Fruit fly (Drosophila melanogaster) whole organism, embryonic: Measurements from ENCODE around the gene Sap130.

Experiments used
- ATbp ChIP-seq: fragments of 200-800 bp; sonication (Bioruptor generic); optimal IDR thresholded peaks from 2 replicates; lab custom pipeline; 2017; ENCODE audit warnings: missing biosample characterization, mild to moderate bottlenecking, missing genetic modification characterization, missing genetic modification reagents
- Antp ChIP-seq: fragments of 200-800 bp; sonication (Bioruptor generic); optimal IDR thresholded peaks from 3 replicates; lab custom pipeline; 2016; ENCODE audit warnings: missing biosample characterization, missing genetic modification characterization
- Atf3 ChIP-seq: fragments of 200-800 bp; sonication (Bioruptor generic); optimal IDR thresholded peaks from 3 replicates; lab custom pipeline; 2016; ENCODE audit warnings: missing biosample characterization, missing genetic modification characterization
- C15 ChIP-seq: fragments of 200-800 bp; sonication (Bioruptor generic); IDR thresholded peaks from 3 replicates; pipeline ENCODE4 v1.3.6; 2022; ENCODE audit warnings: missing biosample characterization, missing genetic modification characterization
- CG10462 ChIP-seq: fragments of 200-800 bp; sonication (Bioruptor generic); optimal IDR thresholded peaks from 2 replicates; lab custom pipeline; 2016; ENCODE audit warnings: missing biosample characterization, missing genetic modification characterization
- CG10565 ChIP-seq: fragments of 200-800 bp; sonication (Bioruptor generic); optimal IDR thresholded peaks from 3 replicates; lab custom pipeline; 2016; ENCODE audit warnings: missing biosample characterization, mild to moderate bottlenecking, missing genetic modification characterization
- CG11093 ChIP-seq: fragments of 200-800 bp; sonication (Bioruptor generic); IDR thresholded peaks from 3 replicates; pipeline ENCODE4 v1.3.6; 2022; ENCODE audit warnings: missing biosample characterization, missing genetic modification characterization
- CG12104 ChIP-seq: fragments of 200-800 bp; sonication (Bioruptor generic); optimal IDR thresholded peaks from 3 replicates; lab custom pipeline; 2016; ENCODE audit warnings: missing biosample characterization, missing genetic modification characterization
- CG12155 ChIP-seq: fragments of 200-800 bp; sonication (Bioruptor generic); optimal IDR thresholded peaks from 3 replicates; lab custom pipeline; 2016; ENCODE audit warnings: missing biosample characterization, missing genetic modification characterization
- CG14710 ChIP-seq: fragments of 200-800 bp; sonication (Bioruptor generic); optimal IDR thresholded peaks from 3 replicates; lab custom pipeline; 2019; ENCODE audit warnings: missing biosample characterization, mild to moderate bottlenecking, missing genetic modification characterization, moderate library complexity
- CG17186 ChIP-seq: fragments of 200-800 bp; sonication (Bioruptor generic); optimal IDR thresholded peaks from 3 replicates; lab custom pipeline; 2017; ENCODE audit warnings: missing biosample characterization, missing genetic modification reagents, missing genetic modification characterization
- CG18011 ChIP-seq: fragments of 200-800 bp; sonication (Bioruptor generic); optimal IDR thresholded peaks from 2 replicates; lab custom pipeline; 2017; ENCODE audit warnings: missing biosample characterization, missing genetic modification characterization, mild to moderate bottlenecking, moderate library complexity, missing genotype
- CG2116 ChIP-seq: fragments of 200-800 bp; sonication (Bioruptor generic); optimal IDR thresholded peaks from 3 replicates; lab custom pipeline; 2018; ENCODE audit warnings: missing biosample characterization, mild to moderate bottlenecking, missing genetic modification characterization
- CG2120 ChIP-seq: fragments of 200-800 bp; sonication (Bioruptor generic); optimal IDR thresholded peaks from 3 replicates; lab custom pipeline; 2016; ENCODE audit warnings: missing biosample characterization, missing genetic modification characterization
- CG2712 ChIP-seq: fragments of 200-800 bp; optimal IDR thresholded peaks from 3 replicates; lab custom pipeline; 2019; ENCODE audit warnings: missing biosample characterization, mild to moderate bottlenecking, missing genetic modification characterization, moderate library complexity
- CG30403 ChIP-seq: fragments of 200-800 bp; sonication (Bioruptor generic); optimal IDR thresholded peaks from 3 replicates; lab custom pipeline; 2016; ENCODE audit warnings: missing biosample characterization, missing genetic modification characterization
- CG3281 ChIP-seq: fragments of 200-800 bp; sonication (Bioruptor generic); optimal IDR thresholded peaks from 3 replicates; lab custom pipeline; 2017; ENCODE audit warnings: missing biosample characterization, mild to moderate bottlenecking, missing genetic modification characterization
- CG33557 ChIP-seq: fragments of 200-800 bp; sonication (Bioruptor generic); optimal IDR thresholded peaks from 2 replicates; lab custom pipeline; 2019; ENCODE audit warnings: missing biosample characterization, mild to moderate bottlenecking, missing genetic modification characterization, moderate library complexity
- CG3847 ChIP-seq: fragments of 200-800 bp; sonication (Bioruptor generic); IDR thresholded peaks from 2 replicates; pipeline ENCODE4 v1.3.6; 2022; ENCODE audit warnings: missing biosample characterization, missing genetic modification characterization
- CG9609 ChIP-seq: fragments of 200-800 bp; sonication (Bioruptor generic); optimal IDR thresholded peaks from 3 replicates; lab custom pipeline; 2016; ENCODE audit warnings: missing biosample characterization, missing genetic modification characterization
- CG9817 ChIP-seq: fragments of 200-800 bp; sonication (Bioruptor generic); optimal IDR thresholded peaks from 2 replicates; lab custom pipeline; 2018; ENCODE audit warnings: missing biosample characterization, mild to moderate bottlenecking, missing genetic modification characterization, moderate library complexity
- CG9932 ChIP-seq: fragments of 200-800 bp; sonication (Bioruptor generic); IDR thresholded peaks from 2 replicates; pipeline ENCODE4 v1.3.6; 2022; ENCODE audit warnings: missing biosample characterization, missing genetic modification characterization
- Drgx ChIP-seq: fragments of 200-800 bp; sonication (Bioruptor generic); IDR thresholded peaks from 2 replicates; pipeline ENCODE4 v1.3.6; 2022; ENCODE audit warnings: missing biosample characterization, missing genetic modification characterization
- ERR ChIP-seq: fragments of 200-800 bp; sonication (Bioruptor generic); optimal IDR thresholded peaks from 2 replicates; lab custom pipeline; 2016; ENCODE audit warnings: missing biosample characterization, missing genetic modification characterization
- Ets97D ChIP-seq: fragments of 200-800 bp; sonication (Bioruptor generic); optimal IDR thresholded peaks from 3 replicates; lab custom pipeline; 2016; ENCODE audit warnings: missing biosample characterization, missing genetic modification characterization
- Mrtf ChIP-seq: fragments of 200-800 bp; sonication (Bioruptor generic); IDR thresholded peaks from 3 replicates; pipeline ENCODE4 v1.3.6; 2022; ENCODE audit warnings: missing biosample characterization, missing genetic modification characterization
- NC2β ChIP-seq: fragments of 200-800 bp; sonication (Bioruptor generic); optimal IDR thresholded peaks from 2 replicates; lab custom pipeline; 2016; ENCODE audit warnings: missing biosample characterization, missing genetic modification characterization
- Nf-YA ChIP-seq: fragments of 200-800 bp; sonication (Bioruptor generic); IDR thresholded peaks from 2 replicates; pipeline ENCODE4 v1.3.6; 2022; ENCODE audit warnings: missing biosample characterization, missing genetic modification characterization
- Opbp ChIP-seq: fragments of 200-800 bp; sonication (Bioruptor generic); IDR thresholded peaks from 3 replicates; pipeline ENCODE4 v1.3.6; 2022; ENCODE audit warnings: missing biosample characterization, missing genetic modification characterization; ENCODE audit not compliant: partially characterized antibody
- Sin3A ChIP-seq: fragments of >200 bp; optimal IDR thresholded peaks from 2 replicates; lab custom pipeline; 2018
- Trl ChIP-seq, 3 experiments: fragments of >200 bp in 2 of 3; fragments of 200-800 bp in 1 of 3; sonication (Bioruptor generic) in 1 of 3; optimal IDR thresholded peaks; 2 replicates in 1 of 3; 3 replicates in 2 of 3; lab custom pipeline; 2016 to 2017; ENCODE audit warnings: missing biosample characterization in 1 of 3, missing genetic modification characterization in 1 of 3
- bigmax ChIP-seq: fragments of 200-800 bp; sonication (Bioruptor generic); optimal IDR thresholded peaks from 2 replicates; lab custom pipeline; 2018; ENCODE audit warnings: missing biosample characterization, mild to moderate bottlenecking, missing genetic modification characterization
- br ChIP-seq: fragments of >200 bp; optimal IDR thresholded peaks from 2 replicates; lab custom pipeline; 2017
- chn ChIP-seq: fragments of 200-800 bp; sonication (Bioruptor generic); optimal IDR thresholded peaks from 2 replicates; lab custom pipeline; 2016; ENCODE audit warnings: missing biosample characterization, missing genetic modification characterization
- gro ChIP-seq: fragments of 200-800 bp; sonication (Bioruptor generic); optimal IDR thresholded peaks from 2 replicates; lab custom pipeline; 2016; ENCODE audit warnings: missing biosample characterization, missing genetic modification characterization
- gsb ChIP-seq: fragments of 200-800 bp; sonication (Bioruptor generic); IDR thresholded peaks from 2 replicates; pipeline ENCODE4 v1.3.6; 2022; ENCODE audit warnings: missing biosample characterization, missing genetic modification characterization
- jing ChIP-seq: fragments of 200-800 bp; sonication (Bioruptor generic); optimal IDR thresholded peaks from 2 replicates; lab custom pipeline; 2018; ENCODE audit warnings: missing biosample characterization, mild to moderate bottlenecking, missing genetic modification characterization
- kni ChIP-seq: fragments of 200-800 bp; sonication (Bioruptor generic); optimal IDR thresholded peaks from 3 replicates; lab custom pipeline; 2017; ENCODE audit warnings: mild to moderate bottlenecking, missing biosample characterization, missing genetic modification reagents, missing genetic modification characterization
- lbe ChIP-seq: fragments of 200-800 bp; sonication (Bioruptor generic); optimal IDR thresholded peaks from 2 replicates; lab custom pipeline; 2016; ENCODE audit warnings: missing biosample characterization, mild to moderate bottlenecking, missing genetic modification characterization
- mirr ChIP-seq: fragments of 200-800 bp; sonication (Bioruptor generic); optimal IDR thresholded peaks from 3 replicates; lab custom pipeline; 2018; ENCODE audit warnings: missing biosample characterization, mild to moderate bottlenecking, missing genetic modification characterization
- pnt ChIP-seq: fragments of 200-800 bp; sonication (Bioruptor generic); optimal IDR thresholded peaks from 3 replicates; lab custom pipeline; 2016; ENCODE audit warnings: missing biosample characterization, missing genetic modification characterization
- salm ChIP-seq: fragments of 200-800 bp; sonication (Bioruptor generic); optimal IDR thresholded peaks from 2 replicates; lab custom pipeline; 2018; ENCODE audit warnings: missing biosample characterization, mild to moderate bottlenecking, missing genetic modification characterization
- sens ChIP-seq: fragments of 200-800 bp; sonication (Bioruptor generic); peaks from one replicate; lab custom pipeline; 2016; ENCODE audit warnings: missing biosample characterization, missing genetic modification characterization
- sqz ChIP-seq: fragments of 200-800 bp; sonication (Bioruptor generic); optimal IDR thresholded peaks from 3 replicates; lab custom pipeline; 2018; ENCODE audit warnings: missing biosample characterization, mild to moderate bottlenecking, missing genetic modification characterization
- sr ChIP-seq: fragments of 200-800 bp; sonication (Bioruptor generic); IDR thresholded peaks from 3 replicates; pipeline ENCODE4 v1.3.6; 2022; ENCODE audit warnings: missing biosample characterization, missing genetic modification characterization
- tin ChIP-seq: fragments of 200-800 bp; sonication (Bioruptor generic); optimal IDR thresholded peaks from 3 replicates; lab custom pipeline; 2016; ENCODE audit warnings: missing biosample characterization, missing genetic modification characterization
- trh ChIP-seq: fragments of 200-800 bp; sonication (Bioruptor generic); optimal IDR thresholded peaks from 2 replicates; lab custom pipeline; 2016; ENCODE audit warnings: missing biosample characterization, missing genetic modification characterization
- ttk ChIP-seq: fragments of 200-800 bp; sonication (Bioruptor generic); IDR thresholded peaks from 2 replicates; pipeline ENCODE4 v2.1.2; 2022; ENCODE audit warnings: missing biosample characterization, missing genetic modification characterization
- tup ChIP-seq: fragments of 200-800 bp; sonication (Bioruptor generic); optimal IDR thresholded peaks from 2 replicates; lab custom pipeline; 2016; ENCODE audit warnings: missing biosample characterization, mild to moderate bottlenecking, missing genetic modification characterization, moderate library complexity
- unc-4 ChIP-seq: fragments of 200-800 bp; sonication (Bioruptor generic); IDR thresholded peaks from 2 replicates; pipeline ENCODE4 v1.3.6; 2022; ENCODE audit warnings: missing biosample characterization, missing genetic modification characterization; ENCODE audit not compliant: partially characterized antibody

Sap130 gene

DNA sequence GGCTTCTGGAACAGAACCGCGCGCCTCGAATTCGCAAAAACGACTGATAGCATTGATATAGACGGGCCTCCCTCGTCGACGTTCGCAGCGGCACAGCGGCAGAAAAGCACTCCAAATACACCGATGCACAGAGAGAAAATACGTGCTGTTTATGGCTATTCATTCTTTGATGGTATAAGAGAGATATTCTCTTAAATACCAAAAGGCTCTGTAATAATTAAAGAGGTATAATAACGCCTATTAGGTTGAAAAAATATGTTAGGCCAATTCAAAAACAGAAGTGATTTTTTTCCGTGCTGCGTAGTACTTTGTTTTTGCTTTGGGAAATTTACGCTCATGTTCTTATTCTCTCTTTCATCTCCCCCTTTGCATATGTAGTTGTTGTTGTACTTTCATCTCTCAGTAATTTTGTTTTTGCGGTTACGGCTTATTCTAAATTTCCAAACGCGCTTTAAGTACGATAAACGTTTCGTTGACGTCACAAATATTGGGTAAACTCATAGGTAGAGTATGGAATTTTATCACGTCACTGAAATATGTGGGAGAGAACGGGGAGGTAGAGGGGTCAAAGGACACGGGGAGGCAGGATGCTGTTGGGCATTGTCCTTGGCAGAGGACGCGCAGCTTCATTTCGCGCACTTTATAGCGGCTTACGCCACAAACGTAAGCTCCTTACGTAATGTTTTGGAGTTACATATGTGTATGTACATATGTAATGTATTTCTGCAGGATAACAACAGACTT is 37.5 kb downstream of the Sap130 start, which contains the start of gene nebu (continued):
- TF ChIP-seq ATbp, result peak; percentile 90
- TF ChIP-seq CG12104 (GFP tag; lab: Kevin White, UChicago), result peak; percentile 93
- peak; percentile 94 for TF ChIP-seq pnt (GFP tag; lab: Kevin White, UChicago)
- TF ChIP-seq trh (GFP tag; lab: Kevin White, UChicago), result peak; percentile 81
- no peak for TF ChIP-seq kni (GFP tag; lab: Kevin White, UChicago)
- TF ChIP-seq chn, result peak; percentile 93
- peak; percentile 47 for TF ChIP-seq CG33557 (GFP tag; lab: Kevin White, UChicago)
- TF ChIP-seq Nf-YA (GFP tag; lab: Robert Waterston, UW), result peak; percentile 93
- peak; percentile 98 for TF ChIP-seq CG3281 (GFP tag; lab: Kevin White, UChicago)
- TF ChIP-seq gsb (GFP tag; lab: Robert Waterston, UW), result peak; percentile 96
- peak in 1 of 2 experiments; percentile 60 for TF ChIP-seq Trl (optimal IDR thresholded peaks at IDR 0.05; lab: Kevin White, UChicago)
- TF ChIP-seq Trl (GFP tag; optimal IDR thresholded peaks at IDR 0.05; lab: Kevin White, UChicago), result peak; percentile 96
- TF ChIP-seq CG9609 (GFP tag; lab: Kevin White, UChicago), result peak; percentile 97
- peak; percentile 97 for TF ChIP-seq CG9817 (tag; lab: Kevin White, UChicago)
- TF ChIP-seq CG12155 (GFP tag; lab: Kevin White, UChicago), result peak; percentile 96
- peak; percentile 96 for TF ChIP-seq Mrtf (GFP tag; lab: Robert Waterston, UW)
- peak; percentile 87 for TF ChIP-seq Atf3 (GFP tag; lab: Kevin White, UChicago)
- peak; percentile 92 for TF ChIP-seq C15
- TF ChIP-seq Drgx (GFP tag; lab: Robert Waterston, UW), result peak; percentile 97
- TF ChIP-seq CG18011 (GFP tag; lab: Kevin White, UChicago), result peak; percentile 85
- TF ChIP-seq CG10462, result peak; percentile 89
- no peak for TF ChIP-seq unc-4 (GFP tag; lab: Robert Waterston, UW)
- no peak; the same call in 2 of the 3 replicates for TF ChIP-seq sr (GFP tag; lab: Robert Waterston, UW)
- peak; percentile 99 for TF ChIP-seq sens (GFP tag; lab: Kevin White, UChicago)
- TF ChIP-seq CG3847 (GFP tag; lab: Robert Waterston, UW), result peak; percentile 96
- peak; percentile 78 for TF ChIP-seq CG14710 (tag; lab: Kevin White, UChicago)
- TF ChIP-seq salm (tag; lab: Kevin White, UChicago), result peak; percentile 84
- TF ChIP-seq CG9932 (GFP tag; lab: Robert Waterston, UW), result peak; percentile 98
- TF ChIP-seq CG30403 (GFP tag; lab: Kevin White, UChicago), result peak; percentile 96
- TF ChIP-seq CG17186, result peak; percentile 52
- no peak for TF ChIP-seq Opbp (GFP tag; lab: Robert Waterston, UW)
- TF ChIP-seq CG2712, result peak; percentile 92
- peak; percentile 99 for TF ChIP-seq CG2120 (GFP tag; lab: Kevin White, UChicago)
- TF ChIP-seq CG11093 (GFP tag; lab: Robert Waterston, UW), result peak; percentile 94
- peak; percentile 99 for TF ChIP-seq gro (GFP tag; lab: Kevin White, UChicago)
- peak; percentile 96 for TF ChIP-seq tin (GFP tag; lab: Kevin White, UChicago)
- TF ChIP-seq tup, result peak; percentile 93
- peak; percentile 22 for TF ChIP-seq bigmax (GFP tag; lab: Kevin White, UChicago)
- peak; percentile 90 for TF ChIP-seq NC2β
- peak; percentile 72 for TF ChIP-seq sqz (GFP tag; lab: Kevin White, UChicago)
- no peak for TF ChIP-seq br
- TF ChIP-seq CG2116, result peak; percentile 73
- TF ChIP-seq ERR (GFP tag; lab: Kevin White, UChicago), result peak; percentile 97
- peak; percentile 97 for TF ChIP-seq Antp (GFP tag; lab: Kevin White, UChicago)
- no peak for TF ChIP-seq Sin3A
- peak; percentile 83 for TF ChIP-seq CG10565 (GFP tag; lab: Kevin White, UChicago)
- TF ChIP-seq mirr (GFP tag; lab: Kevin White, UChicago), result peak; percentile 88
- peak; percentile 97 for TF ChIP-seq lbe (GFP tag; lab: Kevin White, UChicago)
- TF ChIP-seq jing (GFP tag; lab: Kevin White, UChicago), result peak; percentile 86
- TF ChIP-seq Ets97D (GFP tag; lab: Kevin White, UChicago), result peak; percentile 88
- peak; percentile 95 for TF ChIP-seq ttk
